Fruit fly (Drosophila melanogaster): ENCODE data around the gene CG11964.

CG11964 gene

DNA sequence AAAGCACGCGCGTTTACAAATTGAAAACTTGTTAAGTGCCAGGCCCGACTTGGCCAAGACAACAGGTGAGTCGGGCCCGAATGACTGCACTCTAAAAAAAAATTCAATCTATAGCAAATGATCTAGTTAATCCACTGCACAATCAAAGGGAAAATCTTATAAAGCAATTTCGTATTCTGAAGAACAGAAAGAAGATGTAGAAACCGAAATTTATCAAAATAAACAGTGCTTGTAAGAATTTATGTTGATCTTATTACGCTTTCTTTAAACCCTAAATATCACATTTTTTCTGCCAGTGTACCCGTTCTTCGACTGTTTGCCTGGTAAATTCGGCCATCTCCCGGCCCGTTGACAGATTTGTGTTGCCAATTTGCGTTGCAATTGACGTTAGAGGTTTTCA is 48.1 kb downstream of the CG11964 start (continued):
- TF ChIP-seq CG17186 (GFP tag; optimal IDR thresholded peaks at IDR 0.05) (no peak), BEAF-32 (GFP tag; optimal IDR thresholded peaks at IDR 0.05) (no peak), CG7745 (tag; optimal IDR thresholded peaks at IDR 0.05) (no peak), CG9817 (tag; optimal IDR thresholded peaks at IDR 0.05) (peak; percentile 63), Oli (tag; optimal IDR thresholded peaks at IDR 0.05) (peak; percentile 82), Chrac-16 (GFP tag; optimal IDR thresholded peaks at IDR 0.05) (peak; percentile 50), Ets97D (GFP tag; optimal IDR thresholded peaks at IDR 0.05) (peak; percentile 16), HHEX (GFP tag; optimal IDR thresholded peaks at IDR 0.05) (peak; percentile 66), Myb (GFP tag; optimal IDR thresholded peaks at IDR 0.05) (peak; percentile 54), bowl (GFP tag; IDR thresholded peaks at IDR 0.05) (peak; percentile 51; the same call in 1 of the 2 replicates), nmo (GFP tag; optimal IDR thresholded peaks at IDR 0.05) (peak; percentile 71), B-H1 (GFP tag; IDR thresholded peaks at IDR 0.05) (peak; percentile 46; the same call in 2 of the 3 replicates), CG17802 (tag; optimal IDR thresholded peaks at IDR 0.05) (peak; percentile 29), crc (GFP tag; optimal IDR thresholded peaks at IDR 0.05) (peak; percentile 45), CG3995 (GFP tag; optimal IDR thresholded peaks at IDR 0.05) (no peak), Asciz (GFP tag; optimal IDR thresholded peaks at IDR 0.05) (peak; percentile 61), ranshi (GFP tag; IDR thresholded peaks at IDR 0.05) (no peak), CG10321 (GFP tag; IDR thresholded peaks at IDR 0.05) (no peak), Max (GFP tag; optimal IDR thresholded peaks at IDR 0.05) (peak; percentile 38), zf30C (GFP tag; optimal IDR thresholded peaks at IDR 0.05) (peak; percentile 73), CG31388 (GFP tag; optimal IDR thresholded peaks at IDR 0.05) (no peak), Lhr (GFP tag; optimal IDR thresholded peaks at IDR 0.05) (no peak), Nf-YC (tag; optimal IDR thresholded peaks at IDR 0.05) (peak; percentile 49), Ptx1 (GFP tag; IDR thresholded peaks at IDR 0.05) (peak; percentile 67), CG11247 (GFP tag; IDR thresholded peaks at IDR 0.05) (no peak), Med (GFP tag) (peak; percentile 65), Optix (GFP tag; IDR thresholded peaks at IDR 0.05) (no peak), ewg (GFP tag; optimal IDR thresholded peaks at IDR 0.05) (peak; percentile 35), Dfd (GFP tag; optimal IDR thresholded peaks at IDR 0.05) (no peak), GATAe (GFP tag; conservative IDR thresholded peaks at IDR 0.05) (no peak), CG5245 (GFP tag; optimal IDR thresholded peaks at IDR 0.05) (no peak), sqz (GFP tag; optimal IDR thresholded peaks at IDR 0.05) (no peak), BtbVII (GFP tag; optimal IDR thresholded peaks at IDR 0.05) (peak; percentile 70), tll (GFP tag; optimal IDR thresholded peaks at IDR 0.05) (no peak), TFAM (GFP tag; optimal IDR thresholded peaks at IDR 0.05) (no peak), Drgx (GFP tag; IDR thresholded peaks at IDR 0.05) (peak; percentile 85), ERR (GFP tag; optimal IDR thresholded peaks at IDR 0.05) (peak; percentile 51), CG13123 (GFP tag; optimal IDR thresholded peaks at IDR 0.05) (peak; percentile 37), CG13296 (GFP tag; optimal IDR thresholded peaks at IDR 0.05) (peak; percentile 67), CG1832 (GFP tag; optimal IDR thresholded peaks at IDR 0.05) (no peak), CG10979 (tag; optimal IDR thresholded peaks at IDR 0.05) (peak; percentile 63), Sox100B (GFP tag; optimal IDR thresholded peaks at IDR 0.05) (peak; percentile 58), vnd (GFP tag; IDR thresholded peaks at IDR 0.05; ENCODE audit: partially characterized antibody) (no peak), dmrt11E (tag; optimal IDR thresholded peaks at IDR 0.05) (peak; percentile 32), nom (GFP tag; optimal IDR thresholded peaks at IDR 0.05) (no peak), H15 (GFP tag; IDR thresholded peaks at IDR 0.05) (0 out of 3 replicates have a peak, but pooled peaks have one; percentile 45), odd (GFP tag; optimal IDR thresholded peaks at IDR 0.05) (peak; percentile 58), CG11085 (GFP tag; IDR thresholded peaks at IDR 0.05) (no peak), Opbp (GFP tag; IDR thresholded peaks at IDR 0.05; ENCODE audit: partially characterized antibody) (no peak), dati (GFP tag; IDR thresholded peaks at IDR 0.05) (no peak), Mad (GFP tag; optimal IDR thresholded peaks at IDR 0.05) (peak; percentile 60)

Measured in whole organism, embryonic.